Worm (Caenorhabditis elegans): ENCODE measurements around the gene nlp-46.

DNA sequence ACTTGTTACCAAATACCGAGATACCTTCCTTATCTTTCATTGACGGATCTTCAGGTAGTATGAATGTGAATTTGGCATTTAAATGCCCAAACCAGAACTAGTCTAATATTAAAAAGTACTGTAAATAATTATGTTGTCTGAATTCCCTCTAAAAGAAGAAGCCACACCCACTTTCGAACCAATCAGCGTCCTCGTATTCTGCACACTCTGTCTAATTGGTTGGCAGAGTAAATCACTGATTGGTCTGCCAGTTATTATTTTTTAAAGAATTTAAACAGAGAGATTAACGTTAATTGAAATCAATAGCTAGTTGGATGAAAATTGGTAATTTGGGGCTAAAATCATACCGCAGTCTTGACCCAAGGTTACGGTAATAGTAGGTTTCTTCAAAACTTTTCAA lies 355 bp downstream of the nlp-46 start:
- TF ChIP-seq ref-1 (GFP tag; conservative IDR thresholded peaks at IDR 0.05): no peak
- TF ChIP-seq med-1 (GFP tag; optimal IDR thresholded peaks at IDR 0.05; ENCODE audit: insufficient read depth): no peak
